Fruit fly (Drosophila melanogaster): ENCODE data around the gene grn.

grn gene

dm6 chr3R:8181412-8182108, at the start of gene grn (continued):
- TF ChIP-seq CG4820 (GFP tag; optimal IDR thresholded peaks at IDR 0.05) (no peak), z (GFP tag; IDR thresholded peaks at IDR 0.05) (no peak), en (GFP tag; optimal IDR thresholded peaks at IDR 0.05) (no peak), fd96Cb (tag; optimal IDR thresholded peaks at IDR 0.05) (no peak), CG17912 (GFP tag; optimal IDR thresholded peaks at IDR 0.05) (peak; percentile 56), CG12104 (GFP tag; optimal IDR thresholded peaks at IDR 0.05) (no peak), CG4617 (GFP tag; optimal IDR thresholded peaks at IDR 0.05; ENCODE audit: borderline replicate concordance) (no peak), CG6689 (GFP tag; IDR thresholded peaks at IDR 0.05) (no peak), pfk (GFP tag; optimal IDR thresholded peaks at IDR 0.05) (peak; percentile 28), CG4707 (GFP tag; optimal IDR thresholded peaks at IDR 0.05) (no peak), Camta (GFP tag; optimal IDR thresholded peaks at IDR 0.05) (peak; percentile 10), Rx (GFP tag; IDR thresholded peaks at IDR 0.05) (no peak), Doc2 (GFP tag; IDR thresholded peaks at IDR 0.05) (no peak), ab (GFP tag; optimal IDR thresholded peaks at IDR 0.05) (no peak), CG15514 (GFP tag; optimal IDR thresholded peaks at IDR 0.05) (no peak), Awh (GFP tag; IDR thresholded peaks at IDR 0.05) (no peak), Nf-YB (GFP tag; optimal IDR thresholded peaks at IDR 0.05) (peak; percentile 98), Fer2 (tag; optimal IDR thresholded peaks at IDR 0.05) (no peak), CG11696 (GFP tag; IDR thresholded peaks at IDR 0.05) (no peak), CG6254 (GFP tag; optimal IDR thresholded peaks at IDR 0.05) (no peak), croc (GFP tag; conservative IDR thresholded peaks at IDR 0.05) (no peak), CG6175 (GFP tag; IDR thresholded peaks at IDR 0.05) (no peak), chn (GFP tag; optimal IDR thresholded peaks at IDR 0.05) (peak; percentile 44), CG7556 (GFP tag; optimal IDR thresholded peaks at IDR 0.05) (no peak), Eip74EF (GFP tag; optimal IDR thresholded peaks at IDR 0.05) (peak in 1 of 2 experiments; percentile 79), mam (GFP tag; optimal IDR thresholded peaks at IDR 0.05) (peak; percentile 27), CG3281 (GFP tag; optimal IDR thresholded peaks at IDR 0.05) (no peak), fd3F (GFP tag; optimal IDR thresholded peaks at IDR 0.05) (no peak), CG31388 (GFP tag; optimal IDR thresholded peaks at IDR 0.05) (no peak), odd (GFP tag; optimal IDR thresholded peaks at IDR 0.05) (no peak), CG32772 (GFP tag; IDR thresholded peaks at IDR 0.05) (no peak), CG9932 (GFP tag; IDR thresholded peaks at IDR 0.05) (no peak), CG11085 (GFP tag; IDR thresholded peaks at IDR 0.05) (0 out of 2 replicates have a peak, but pooled peaks have one; percentile 47), twi (tag; optimal IDR thresholded peaks at IDR 0.05) (peak; percentile 66), oc (tag; optimal IDR thresholded peaks at IDR 0.05) (peak; percentile 68), Atf6 (GFP tag; IDR thresholded peaks at IDR 0.05) (peak; percentile 24; the same call in 1 of the 2 replicates), CG8478 (optimal IDR thresholded peaks at IDR 0.05) (peak; percentile 100), p53 (GFP tag; optimal IDR thresholded peaks at IDR 0.05) (peak; percentile 67), HLH3B (GFP tag; IDR thresholded peaks at IDR 0.05) (peak; percentile 27; the same call in 1 of the 2 replicates), Elba2 (GFP tag; optimal IDR thresholded peaks at IDR 0.05) (no peak), CG4424 (GFP tag; optimal IDR thresholded peaks at IDR 0.05) (peak; percentile 15), ewg (GFP tag; optimal IDR thresholded peaks at IDR 0.05) (peak; percentile 97), CG8944 (GFP tag; optimal IDR thresholded peaks at IDR 0.05) (no peak), luna (GFP tag; optimal IDR thresholded peaks at IDR 0.05) (no peak), Chrac-16 (GFP tag; optimal IDR thresholded peaks at IDR 0.05) (no peak), btn (GFP tag; optimal IDR thresholded peaks at IDR 0.05) (no peak), vvl (GFP tag; IDR thresholded peaks at IDR 0.05) (peak; percentile 70), CG7357 (GFP tag; IDR thresholded peaks at IDR 0.05) (no peak), danr (GFP tag; IDR thresholded peaks at IDR 0.05) (no peak), H2.0 (GFP tag; IDR thresholded peaks at IDR 0.05) (no peak), gro (GFP tag; optimal IDR thresholded peaks at IDR 0.05) (peak; percentile 33)

All from whole organism, embryonic.